Fruit fly (Drosophila melanogaster): Measurements from ENCODE around the gene p38c.

- TF ChIP-seq BtbVII (GFP tag; optimal IDR thresholded peaks at IDR 0.05) (no peak), CG18476 (GFP tag; optimal IDR thresholded peaks at IDR 0.05) (no peak), Ada2b (GFP tag; IDR thresholded peaks at IDR 0.05) (no peak), sim (GFP tag; IDR thresholded peaks at IDR 0.05) (no peak), YL-1 (GFP tag; optimal IDR thresholded peaks at IDR 0.05) (no peak), CG6765 (GFP tag; optimal IDR thresholded peaks at IDR 0.05) (no peak), unc-4 (GFP tag; IDR thresholded peaks at IDR 0.05; ENCODE audit: partially characterized antibody) (no peak)
Measured at dm6 chr3R:24143372-24143771, 6.6 kb downstream of the p38c start.

Data from whole organism, embryonic.